Fruit fly (Drosophila melanogaster): ENCODE data around the gene phol.

dm6 chr3L:9438858-9439257 lies 17.2 kb downstream of the phol start:
- TF ChIP-seq CTCF (optimal IDR thresholded peaks at IDR 0.05) (no peak), CG8478 (optimal IDR thresholded peaks at IDR 0.05) (no peak)

Measured in S2 (cell line).